Worm (Caenorhabditis elegans): ENCODE data around the gene srh-243.

DNA sequence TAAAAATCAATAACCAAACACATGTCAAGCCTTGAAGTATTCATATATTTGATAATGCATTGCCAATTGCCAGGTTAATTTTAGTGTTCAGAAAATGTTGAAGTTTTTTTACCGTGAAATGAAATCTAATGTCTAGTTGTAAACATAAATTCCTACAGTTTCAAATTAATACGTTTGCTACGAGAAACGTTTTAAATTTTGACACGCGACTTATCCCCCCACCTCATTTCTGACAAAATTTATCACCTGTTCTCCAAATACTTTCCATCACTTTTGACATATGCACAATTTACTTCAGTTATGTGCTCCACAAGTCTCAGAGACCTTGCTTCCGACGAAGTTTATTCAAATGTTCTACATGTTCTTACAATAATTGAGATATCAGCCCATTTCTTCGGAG lies 43.7 kb downstream of the srh-243 start, which contains the start of gene srh-146:
- TF ChIP-seq ztf-29 (GFP tag; IDR thresholded peaks at IDR 0.05), result no peak
- no peak for TF ChIP-seq med-1 (GFP tag; optimal IDR thresholded peaks at IDR 0.05; ENCODE audit: insufficient read depth)
- TF ChIP-seq cog-1 (tag; optimal IDR thresholded peaks at IDR 0.05), result no peak
- TF ChIP-seq klf-2 (GFP tag; conservative IDR thresholded peaks at IDR 0.05), result no peak
- no peak for TF ChIP-seq ref-1 (GFP tag; conservative IDR thresholded peaks at IDR 0.05)
- no peak for TF ChIP-seq ztf-23 (GFP tag; IDR thresholded peaks at IDR 0.05)
- no peak for TF ChIP-seq flt-1 (GFP tag; IDR thresholded peaks at IDR 0.05)
- TF ChIP-seq tab-1 (GFP tag; IDR thresholded peaks at IDR 0.05), result no peak
